Worm (Caenorhabditis elegans): ENCODE results near the gene F57C12.2.

The F57C12.2 gene

DNA sequence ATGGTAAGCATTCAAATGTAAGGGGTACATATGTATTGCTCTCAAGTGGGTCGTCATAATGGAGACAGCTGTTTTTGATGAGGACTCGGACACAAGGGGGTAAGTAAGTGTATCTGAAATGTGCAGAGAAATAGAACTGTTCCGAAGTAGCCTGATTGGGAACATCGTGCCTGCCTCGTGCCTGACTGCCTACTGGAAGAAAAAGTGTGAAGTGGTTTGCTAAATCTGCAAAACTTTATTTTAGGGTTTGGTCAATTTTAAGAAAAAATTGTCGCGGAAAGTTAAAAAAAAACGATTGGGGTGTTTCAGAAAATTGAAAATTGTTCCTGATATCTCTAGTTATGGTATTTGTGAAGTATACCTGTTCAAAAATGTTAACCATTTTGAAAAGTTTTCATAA, 6.0 kb upstream of the F57C12.2 start, which contains the start of gene hlh-19:
Gene hlh-19 (minus strand): TSS at position 101 of the 400 bp plus-strand sequence.
- TF ChIP-seq him-1 (tag; optimal IDR thresholded peaks at IDR 0.05): no peak
- TF ChIP-seq W03F9.2 (tag; optimal IDR thresholded peaks at IDR 0.05): no peak

DNA sequence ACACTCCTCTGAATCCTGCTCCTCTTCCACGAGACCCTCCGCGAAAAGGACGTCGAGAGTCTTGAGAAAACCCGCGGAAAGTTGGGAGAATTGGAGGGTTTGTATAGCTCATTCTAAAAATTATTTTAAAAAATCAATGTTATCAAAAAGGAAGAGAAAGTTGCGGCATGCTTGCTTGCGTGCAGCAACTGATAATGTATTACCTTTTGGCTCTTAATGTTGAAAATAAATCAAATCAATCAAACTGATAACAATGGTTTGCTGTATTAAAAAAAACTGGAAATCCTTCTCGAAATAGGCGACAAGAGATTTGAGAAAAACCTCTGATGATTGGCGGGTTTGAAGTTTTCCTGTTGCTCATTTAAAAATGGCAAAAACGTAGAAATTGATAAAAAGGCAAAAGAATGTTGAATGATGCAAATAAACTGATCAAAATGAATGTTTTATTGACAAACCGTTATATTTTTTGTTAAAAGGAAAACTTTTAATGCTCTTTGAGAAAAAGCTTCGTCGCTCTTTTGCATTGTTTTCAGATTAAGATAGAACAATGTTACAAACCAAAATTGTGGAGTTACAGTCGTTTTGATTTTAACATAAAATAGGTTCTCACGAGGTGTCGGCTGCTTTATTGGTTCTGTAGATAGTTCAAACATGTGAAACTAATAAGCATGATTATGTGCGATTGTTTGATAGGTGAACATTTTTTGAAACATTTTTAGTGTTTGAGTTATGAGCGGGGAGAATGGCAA, 4.0 kb upstream of the F57C12.2 start:
- TF ChIP-seq W03F9.2 (tag; optimal IDR thresholded peaks at IDR 0.05): no peak
- TF ChIP-seq dao-5 (tag; optimal IDR thresholded peaks at IDR 0.05): no peak
- TF ChIP-seq him-1 (tag; optimal IDR thresholded peaks at IDR 0.05): no peak

DNA sequence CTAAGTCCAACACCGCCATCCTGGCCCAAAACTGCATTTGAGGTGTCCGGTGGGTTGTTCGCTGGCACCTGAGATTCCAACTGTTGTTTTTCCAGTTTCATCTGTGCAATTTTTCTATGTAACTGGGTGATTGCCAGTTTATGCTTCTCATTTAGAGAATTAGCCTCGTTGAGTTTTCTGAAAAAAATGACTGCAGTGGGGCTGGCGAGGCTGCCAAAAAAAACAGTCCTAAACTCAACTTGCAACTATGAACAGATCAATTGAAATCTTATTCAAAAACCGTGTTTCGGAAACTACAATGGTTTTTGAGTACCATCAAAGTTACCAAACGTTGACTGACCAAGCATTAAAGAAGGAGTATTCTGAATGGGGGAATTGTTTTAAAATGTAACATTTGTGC, 2.7 kb upstream of the F57C12.2 start, which contains the start of gene F57C12.6:
Gene F57C12.6 (minus strand): TSS at position 101 of the 400 bp plus-strand sequence.
- TF ChIP-seq him-1 (tag; optimal IDR thresholded peaks at IDR 0.05) (no peak), dao-5 (tag; optimal IDR thresholded peaks at IDR 0.05) (no peak), W03F9.2 (tag; optimal IDR thresholded peaks at IDR 0.05) (no peak)

DNA sequence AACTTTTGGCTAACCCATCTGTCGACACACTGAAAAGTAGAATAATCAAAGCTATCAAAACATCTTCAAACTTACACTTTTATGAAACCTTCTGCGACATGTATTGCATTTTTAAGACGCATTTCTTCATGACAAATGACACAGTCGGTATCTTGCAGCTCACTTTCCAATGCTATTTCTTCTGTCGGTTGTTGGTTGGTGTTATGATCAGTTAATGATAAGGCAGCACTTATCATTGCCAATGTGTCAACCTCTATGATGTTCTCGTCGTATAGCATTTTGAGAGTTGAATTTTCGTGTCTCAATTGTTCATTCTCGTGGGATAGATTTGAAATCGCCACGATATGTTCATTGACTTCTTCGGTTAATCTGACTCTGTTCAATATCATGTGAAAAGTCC, 2.2 kb upstream of the F57C12.2 start:
- TF ChIP-seq dao-5 (tag; optimal IDR thresholded peaks at IDR 0.05) (no peak), him-1 (tag; optimal IDR thresholded peaks at IDR 0.05) (no peak), W03F9.2 (tag; optimal IDR thresholded peaks at IDR 0.05) (no peak)

DNA sequence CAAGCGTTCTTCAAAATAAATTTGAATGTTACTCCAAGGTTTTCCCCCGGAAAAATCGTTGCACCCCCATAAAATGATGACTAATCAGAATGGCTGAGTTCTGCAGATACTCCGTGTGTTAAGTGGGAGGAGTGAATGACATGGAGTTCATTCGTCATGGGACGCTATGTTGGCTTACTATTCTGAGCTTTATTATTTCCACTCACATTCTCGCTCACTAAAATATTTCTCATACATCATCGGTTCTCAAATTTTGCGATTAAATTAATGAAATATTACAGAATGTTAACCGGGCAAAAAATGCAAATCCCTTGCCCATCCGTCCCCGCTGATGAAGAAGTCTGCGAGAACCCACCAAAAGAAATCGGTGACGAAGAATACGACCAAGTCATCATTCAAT, 8.4 kb downstream of the F57C12.2 start, which contains the start of gene F28C10.1:
Gene F28C10.1 (plus strand): TSS at position 301 of the 400 bp plus-strand sequence.
- no peak for TF ChIP-seq dao-5 (tag; optimal IDR thresholded peaks at IDR 0.05)
- no peak for TF ChIP-seq him-1 (tag; optimal IDR thresholded peaks at IDR 0.05)
- TF ChIP-seq W03F9.2 (tag; optimal IDR thresholded peaks at IDR 0.05): no peak

DNA sequence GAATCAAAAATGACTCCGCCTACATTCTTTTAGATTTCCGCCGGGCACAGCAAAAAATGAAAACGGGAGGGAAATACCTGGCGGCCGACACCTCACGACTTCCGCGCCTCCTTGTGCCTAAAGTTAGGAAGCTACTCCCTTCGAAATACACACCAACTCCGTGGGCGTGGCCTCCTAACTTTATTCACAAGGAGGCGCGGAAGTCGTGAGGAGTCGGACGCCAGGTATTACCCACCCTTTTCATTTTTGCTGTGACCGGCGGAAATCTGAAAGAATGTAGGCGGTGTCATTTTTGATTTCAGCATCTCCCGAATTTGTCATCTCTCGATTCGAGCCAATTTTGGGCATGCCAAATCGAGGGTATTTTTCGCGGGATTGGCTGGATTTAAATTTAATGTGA, 13.1 kb downstream of the F57C12.2 start:
- TF ChIP-seq him-1 (tag; optimal IDR thresholded peaks at IDR 0.05) (no peak), dao-5 (tag; optimal IDR thresholded peaks at IDR 0.05) (no peak), W03F9.2 (tag; optimal IDR thresholded peaks at IDR 0.05) (no peak)

DNA sequence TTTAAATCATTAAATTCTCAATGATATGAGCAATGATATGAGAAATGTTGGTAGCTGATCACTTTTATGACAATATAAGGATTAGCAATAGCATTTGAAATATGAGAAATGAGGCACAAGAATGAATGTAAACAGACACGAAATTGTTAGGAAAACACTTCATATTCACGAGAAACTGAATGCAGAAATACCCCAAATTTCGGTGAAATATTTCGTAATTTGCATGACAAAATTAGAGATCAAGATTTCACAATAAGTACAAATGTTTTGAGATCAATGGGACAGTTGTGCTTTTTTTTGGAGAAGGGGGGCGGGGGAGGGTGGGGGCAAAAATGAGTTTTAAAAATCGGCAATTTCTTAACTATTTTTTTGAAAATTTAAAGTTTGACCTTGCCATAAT, 14.8 kb downstream of the F57C12.2 start:
- TF ChIP-seq dao-5 (tag; optimal IDR thresholded peaks at IDR 0.05) (no peak), W03F9.2 (tag; optimal IDR thresholded peaks at IDR 0.05) (no peak)

DNA sequence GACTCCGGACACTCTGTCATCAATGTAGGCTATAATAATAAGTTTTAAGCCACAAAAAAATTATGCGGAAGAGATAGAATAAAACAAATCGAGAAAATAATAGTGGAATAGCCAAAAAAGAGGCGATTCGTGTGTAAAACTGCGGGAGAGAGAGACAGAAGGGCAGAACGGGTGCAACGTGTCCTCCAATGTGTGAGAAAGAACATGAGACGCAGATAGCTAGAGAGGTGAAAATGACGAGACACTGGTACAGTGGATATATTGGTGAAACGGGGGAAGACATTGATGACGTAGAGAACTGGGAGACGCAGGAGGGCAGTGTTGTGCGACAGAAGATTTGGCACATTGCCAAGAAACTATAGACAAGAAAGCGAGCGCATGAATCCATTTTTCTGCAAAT, 15.5 kb downstream of the F57C12.2 start, which contains the start of gene F28C10.3:
Gene F28C10.3 (minus strand): TSS at position 101 of the 400 bp plus-strand sequence.
- TF ChIP-seq him-1 (tag; optimal IDR thresholded peaks at IDR 0.05) (no peak), dao-5 (tag; optimal IDR thresholded peaks at IDR 0.05) (no peak), W03F9.2 (tag; optimal IDR thresholded peaks at IDR 0.05) (no peak)

DNA sequence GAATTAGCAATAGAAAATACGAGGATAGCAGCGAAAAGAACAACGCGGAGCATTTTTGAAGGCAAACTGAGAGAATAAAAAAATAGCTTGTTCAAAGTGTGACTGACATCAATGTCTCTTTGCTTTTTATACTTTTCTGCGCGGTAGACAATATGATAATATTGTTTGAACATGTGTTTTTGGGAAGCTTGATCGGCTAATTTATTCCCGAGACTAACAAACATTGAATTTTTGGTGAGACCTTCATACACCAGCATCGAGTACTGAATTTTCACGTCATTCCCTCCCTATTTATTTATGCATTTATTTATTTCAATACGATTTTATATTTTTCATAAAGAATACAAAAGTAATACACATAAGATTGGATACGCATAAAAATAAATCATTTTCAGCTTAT, 20.3 kb downstream of the F57C12.2 start, which contains the start of gene B0310.6:
Gene B0310.6 (minus strand): TSS at position 101 of the 400 bp plus-strand sequence.
- TF ChIP-seq him-1 (tag; optimal IDR thresholded peaks at IDR 0.05) (no peak), dao-5 (tag; optimal IDR thresholded peaks at IDR 0.05) (no peak), W03F9.2 (tag; optimal IDR thresholded peaks at IDR 0.05) (no peak)

DNA sequence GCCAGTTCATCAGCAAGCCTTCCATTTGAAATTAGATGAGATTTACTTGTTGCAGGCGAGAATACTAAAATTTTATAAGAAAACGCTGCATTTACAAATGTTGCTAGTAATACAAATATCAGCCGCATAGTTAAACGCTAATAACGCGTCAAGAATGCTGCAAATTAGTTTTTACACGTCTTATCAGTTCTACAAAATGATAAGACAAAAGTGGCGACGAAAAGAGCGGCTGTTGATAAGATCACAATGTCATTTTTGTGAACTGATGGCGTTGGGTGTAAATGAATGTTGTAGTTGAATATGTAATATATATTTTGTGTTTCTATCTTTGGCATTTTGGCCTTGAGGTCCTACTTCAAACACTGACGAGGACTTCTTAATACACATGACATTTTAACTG, 21.2 kb downstream of the F57C12.2 start, which contains the start of gene ugt-46:
Gene ugt-46 (minus strand): TSS at position 279 of the 400 bp plus-strand sequence.
- TF ChIP-seq W03F9.2 (tag; optimal IDR thresholded peaks at IDR 0.05) (no peak), him-1 (tag; optimal IDR thresholded peaks at IDR 0.05) (no peak), dao-5 (tag; optimal IDR thresholded peaks at IDR 0.05) (no peak)

DNA sequence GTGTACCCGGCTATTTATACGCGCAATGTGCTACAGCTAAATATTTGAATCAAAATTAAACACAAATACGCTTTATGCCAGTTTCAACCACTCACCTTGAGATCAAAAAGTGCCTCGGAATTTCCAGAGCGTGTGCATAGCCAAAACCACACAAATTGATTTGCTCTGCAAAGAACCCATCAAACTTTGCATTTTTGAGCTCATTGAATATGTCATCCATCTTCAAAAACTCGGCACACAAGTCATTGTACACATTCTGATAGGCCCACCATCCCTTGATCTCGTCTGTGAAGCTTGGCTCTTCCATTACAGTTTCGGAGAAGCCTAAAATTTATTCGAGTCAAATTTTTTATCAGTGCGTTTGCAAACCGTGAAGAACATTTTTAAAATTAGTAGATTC, 21.8 kb downstream of the F57C12.2 start:
- TF ChIP-seq dao-5 (tag; optimal IDR thresholded peaks at IDR 0.05) (no peak), W03F9.2 (tag; optimal IDR thresholded peaks at IDR 0.05) (no peak), him-1 (tag; optimal IDR thresholded peaks at IDR 0.05) (no peak)

DNA sequence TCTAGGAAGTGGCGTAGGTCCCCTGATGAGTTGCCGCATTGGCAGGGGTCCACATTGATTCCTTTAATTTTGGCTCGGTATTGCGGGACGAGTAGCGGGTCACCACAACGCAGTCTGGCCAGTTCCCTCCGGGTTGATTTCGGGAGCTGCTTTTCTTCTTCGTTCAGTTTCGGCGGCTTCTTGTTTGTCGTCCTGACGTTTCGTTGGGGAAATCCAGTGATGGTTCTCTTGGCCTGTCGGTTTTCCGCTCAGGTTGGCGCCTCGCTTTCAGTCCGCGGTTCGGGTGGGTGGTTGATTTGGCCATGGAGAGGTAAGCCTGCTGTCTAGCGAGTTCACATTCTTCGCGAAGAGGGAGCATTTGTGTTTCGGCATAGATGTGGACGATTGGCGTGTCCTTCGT, 22.4 kb downstream of the F57C12.2 start:
- no peak for TF ChIP-seq him-1 (tag; optimal IDR thresholded peaks at IDR 0.05)

DNA sequence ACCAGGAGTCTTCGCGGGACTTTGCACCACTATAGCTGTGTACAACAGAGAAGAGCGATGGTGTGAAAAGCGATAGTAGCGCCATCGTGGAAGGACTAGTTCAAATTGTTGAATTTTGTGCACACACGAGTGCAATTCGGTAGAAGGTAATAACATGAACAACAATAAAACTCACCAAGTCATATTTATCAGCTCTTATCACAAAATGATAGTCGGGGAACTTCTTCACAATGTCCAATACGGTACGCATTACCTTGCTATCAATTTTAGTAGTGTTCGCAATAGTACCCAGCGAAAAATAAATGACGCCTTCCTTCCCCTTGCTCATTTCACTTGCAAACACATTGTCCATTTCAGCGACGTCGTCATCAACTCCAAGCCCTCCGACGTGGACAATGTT, 23.5 kb downstream of the F57C12.2 start:
- TF ChIP-seq dao-5 (tag; optimal IDR thresholded peaks at IDR 0.05) (no peak), him-1 (tag; optimal IDR thresholded peaks at IDR 0.05) (no peak), W03F9.2 (tag; optimal IDR thresholded peaks at IDR 0.05) (no peak)

DNA sequence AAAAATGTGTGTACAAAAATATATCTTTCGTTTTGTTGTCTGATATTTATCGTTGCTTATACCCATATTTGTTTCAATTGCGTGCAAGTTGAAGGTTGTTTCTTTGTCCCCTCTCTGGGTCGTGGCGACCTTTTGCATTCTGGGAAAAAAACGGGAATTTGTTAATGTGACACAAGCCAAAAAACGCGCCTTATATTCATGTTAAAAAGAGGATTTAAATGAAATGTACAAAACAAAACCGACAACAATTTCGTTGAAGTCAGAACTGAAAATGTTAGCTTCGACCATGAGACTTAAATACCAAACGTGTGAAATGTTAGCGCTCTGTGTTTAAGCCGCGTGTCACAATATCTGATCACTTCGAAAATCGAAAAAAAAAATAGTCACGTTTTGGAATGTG, 26.7 kb downstream of the F57C12.2 start:
- TF ChIP-seq him-1 (tag; optimal IDR thresholded peaks at IDR 0.05): no peak
- no peak for TF ChIP-seq dao-5 (tag; optimal IDR thresholded peaks at IDR 0.05)
- TF ChIP-seq W03F9.2 (tag; optimal IDR thresholded peaks at IDR 0.05): no peak

DNA sequence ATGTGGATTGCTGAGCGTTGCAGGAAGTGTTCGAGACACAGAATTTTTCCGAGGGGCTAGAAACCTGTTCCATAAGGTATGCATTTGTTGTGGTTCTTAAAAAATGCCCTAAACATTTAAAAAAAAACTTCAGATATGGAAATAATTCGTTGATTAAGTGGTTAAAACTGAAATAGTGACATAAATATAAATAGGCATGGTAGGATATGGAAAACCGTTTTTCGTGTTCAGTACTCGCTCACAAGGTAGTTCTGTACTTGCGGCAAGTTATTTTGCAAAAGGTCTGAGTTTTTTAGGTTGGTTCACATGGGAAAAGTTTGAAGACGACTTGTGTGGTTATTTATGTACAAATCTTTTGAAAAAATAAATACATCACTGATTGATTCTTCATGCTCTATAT, 30.3 kb downstream of the F57C12.2 start, which contains the start of gene B0310.3:
Gene B0310.3 (minus strand): TSS at position 101 of the 400 bp plus-strand sequence.
- TF ChIP-seq dao-5 (tag; optimal IDR thresholded peaks at IDR 0.05) (no peak), him-1 (tag; optimal IDR thresholded peaks at IDR 0.05) (no peak), W03F9.2 (tag; optimal IDR thresholded peaks at IDR 0.05) (no peak)
